Worm (Caenorhabditis elegans) whole organism, young adult: ENCODE data around the gene nos-3.

ENCODE experiments used
- F22D6.2 ChIP-seq: sonication (generic microtip); optimal IDR thresholded peaks from 2 replicates; lab custom pipeline; 2016; ENCODE audit warnings: mild to moderate bottlenecking, missing genetic modification characterization, missing compliant biosample characterization
- F55B11.4 ChIP-seq: sonication (generic microtip); optimal IDR thresholded peaks from 2 replicates; lab custom pipeline; 2016; ENCODE audit warnings: missing compliant biosample characterization, missing genetic modification characterization, borderline replicate concordance; ENCODE audit not compliant: insufficient read depth
- F57A8.1 ChIP-seq: fragments of 200-800 bp; sonication (Bioruptor generic); optimal IDR thresholded peaks from 2 replicates; lab custom pipeline; 2018; ENCODE audit warnings: mild to moderate bottlenecking, missing genetic modification characterization, moderate library complexity, missing compliant biosample characterization
- F57C9.4 ChIP-seq: sonication (generic microtip); optimal IDR thresholded peaks from 2 replicates; lab custom pipeline; 2017; ENCODE audit warnings: mild to moderate bottlenecking, missing genetic modification characterization, missing compliant biosample characterization
- K11D2.4 ChIP-seq: fragments of 200-800 bp; sonication (Bioruptor generic); IDR thresholded peaks from 2 replicates; pipeline ENCODE4 v1.3.6; 2022; ENCODE audit warnings: missing genetic modification reagents, missing genetic modification characterization, missing compliant biosample characterization
- T07F8.4 ChIP-seq: sonication (generic microtip); optimal IDR thresholded peaks from 2 replicates; lab custom pipeline; 2016; ENCODE audit warnings: mild to moderate bottlenecking, missing genetic modification characterization, moderate library complexity, missing compliant biosample characterization
- atf-7 ChIP-seq: sonication (generic microtip); optimal IDR thresholded peaks from 2 replicates; lab custom pipeline; 2017; ENCODE audit warnings: mild to moderate bottlenecking, missing genetic modification characterization, missing compliant biosample characterization
- athp-1 ChIP-seq: sonication (generic microtip); optimal IDR thresholded peaks from 2 replicates; lab custom pipeline; 2017; ENCODE audit warnings: mild to moderate bottlenecking, missing genetic modification characterization, missing compliant biosample characterization
- cebp-1 ChIP-seq, 2 experiments: fragments of 200-800 bp in 1 of 2; sonication (Bioruptor generic) in 1 of 2; sonication (generic microtip) in 1 of 2; IDR thresholded peaks in 1 of 2; optimal IDR thresholded peaks in 1 of 2; 2 replicates each; pipeline versions ENCODE4 v1.3.6 to Lab custom; 2017 to 2022; ENCODE audit warnings: missing compliant biosample characterization in 2 of 2, missing genetic modification characterization in 2 of 2, mild to moderate bottlenecking in 1 of 2, missing genetic modification reagents in 1 of 2, moderate library complexity in 1 of 2
- ceh-58 ChIP-seq: fragments of 200-800 bp; sonication (Bioruptor generic); IDR thresholded peaks from 2 replicates; pipeline ENCODE4 v1.3.6; 2022; ENCODE audit warnings: missing genetic modification characterization, missing compliant biosample characterization
- chd-7 ChIP-seq: sonication (generic microtip); optimal IDR thresholded peaks from 2 replicates; lab custom pipeline; 2016; ENCODE audit warnings: mild to moderate bottlenecking, missing genetic modification characterization, moderate library complexity, missing compliant biosample characterization
- dox-1 ChIP-seq: fragments of 200-800 bp; sonication (Bioruptor generic); IDR thresholded peaks from 2 replicates; pipeline ENCODE4 v1.3.6; 2022; ENCODE audit warnings: missing genetic modification reagents, missing genetic modification characterization, missing compliant biosample characterization
- dpff-1 ChIP-seq: sonication (generic microtip); optimal IDR thresholded peaks from 2 replicates; lab custom pipeline; 2017; ENCODE audit warnings: mild to moderate bottlenecking, missing genetic modification characterization, missing compliant biosample characterization
- egl-18 ChIP-seq: fragments of 200-800 bp; sonication (Bioruptor generic); IDR thresholded peaks from 2 replicates; pipeline ENCODE4 v1.3.6; 2022; ENCODE audit warnings: missing genetic modification reagents, missing genetic modification characterization, missing compliant biosample characterization
- egl-44 ChIP-seq: fragments of 200-800 bp; sonication (Bioruptor generic); IDR thresholded peaks from 2 replicates; pipeline ENCODE4 v1.3.6; 2022; ENCODE audit warnings: missing genetic modification reagents, missing genetic modification characterization, missing compliant biosample characterization
- ets-4 ChIP-seq: fragments of 200-800 bp; sonication (Bioruptor generic); optimal IDR thresholded peaks from 2 replicates; lab custom pipeline; 2018; ENCODE audit warnings: mild to moderate bottlenecking, missing genetic modification characterization, missing compliant biosample characterization
- gei-17 ChIP-seq: fragments of 200-800 bp; sonication (Bioruptor generic); optimal IDR thresholded peaks from 2 replicates; lab custom pipeline; 2018; ENCODE audit warnings: mild to moderate bottlenecking, missing genetic modification characterization, missing compliant biosample characterization
- him-1 ChIP-seq: sonication (generic microtip); optimal IDR thresholded peaks from 2 replicates; lab custom pipeline; 2016; ENCODE audit warnings: missing genotype, missing genetic modification reagents, missing genetic modification characterization, missing compliant biosample characterization
- madf-10 ChIP-seq: sonication (generic microtip); optimal IDR thresholded peaks from 2 replicates; lab custom pipeline; 2016; ENCODE audit warnings: mild to moderate bottlenecking, missing genetic modification characterization, missing compliant biosample characterization
- madf-3 ChIP-seq: fragments of 200-800 bp; sonication (Bioruptor generic); IDR thresholded peaks from 2 replicates; pipeline ENCODE4 v1.3.6; 2022; ENCODE audit warnings: missing genetic modification reagents, missing genetic modification characterization, missing compliant biosample characterization
- madf-6 ChIP-seq: fragments of 200-800 bp; sonication (Bioruptor generic); IDR thresholded peaks from 2 replicates; pipeline ENCODE4 v1.3.6; 2022; ENCODE audit warnings: missing genetic modification reagents, missing genetic modification characterization, missing compliant biosample characterization
- madf-8 ChIP-seq: fragments of 200-800 bp; sonication (Bioruptor generic); conservative IDR thresholded peaks from 2 replicates; pipeline ENCODE4 v1.3.6; 2022; ENCODE audit warnings: missing genetic modification reagents, missing genetic modification characterization, missing compliant biosample characterization
- mcd-1 ChIP-seq: fragments of 200-800 bp; sonication (Bioruptor generic); IDR thresholded peaks from 2 replicates; pipeline ENCODE4 v1.3.6; 2022; ENCODE audit warnings: missing genetic modification reagents, missing genetic modification characterization, missing compliant biosample characterization
- mes-4 ChIP-seq: sonication (generic microtip); optimal IDR thresholded peaks from 2 replicates; lab custom pipeline; 2016; ENCODE audit warnings: missing genotype, missing genetic modification characterization, missing compliant biosample characterization
- mxl-1 ChIP-seq: sonication (generic microtip); optimal IDR thresholded peaks from 2 replicates; lab custom pipeline; 2016; ENCODE audit warnings: missing genetic modification characterization, missing compliant biosample characterization
- nfya-1 ChIP-seq: sonication (generic microtip); optimal IDR thresholded peaks from 2 replicates; lab custom pipeline; 2017; ENCODE audit warnings: antibody characterized with exemption, missing compliant biosample characterization, missing genetic modification characterization, borderline replicate concordance; ENCODE audit not compliant: insufficient read depth
- nfya-2 ChIP-seq: fragments of 200-800 bp; sonication (Bioruptor generic); IDR thresholded peaks from 2 replicates; pipeline ENCODE4 v1.3.6; 2022; ENCODE audit warnings: missing genetic modification reagents, missing genetic modification characterization, missing compliant biosample characterization
- nhr-80 ChIP-seq: sonication (generic microtip); optimal IDR thresholded peaks from 2 replicates; lab custom pipeline; 2016; ENCODE audit warnings: missing genetic modification characterization, missing compliant biosample characterization
- pha-4 ChIP-seq: fragments of 150-350 bp; sonication (generic microtip); optimal IDR thresholded peaks from 2 replicates; lab custom pipeline; 2014; ENCODE audit warnings: missing biosample characterization, missing genetic modification reagents, missing genetic modification characterization
- rec-8 ChIP-seq, 2 experiments: sonication (generic microtip); optimal IDR thresholded peaks; 2 replicates each; lab custom pipeline; 2016; ENCODE audit warnings: mild to moderate bottlenecking in 2 of 2, missing genetic modification characterization in 2 of 2, missing genetic modification reagents in 2 of 2, missing genotype in 2 of 2, missing biosample characterization in 1 of 2, missing compliant biosample characterization in 1 of 2, moderate library complexity in 1 of 2
- repo-1 ChIP-seq: sonication (generic microtip); optimal IDR thresholded peaks from 2 replicates; lab custom pipeline; 2017; ENCODE audit warnings: mild to moderate bottlenecking, missing genetic modification characterization, missing compliant biosample characterization
- rpc-1 ChIP-seq, 2 experiments: fragments of 150-350 bp in 1 of 2; sonication (generic microtip) in 1 of 2; optimal IDR thresholded peaks; 2 replicates each; lab custom pipeline; 2014 to 2018; ENCODE audit warnings: missing biosample characterization in 1 of 2, missing genetic modification characterization in 1 of 2, missing genetic modification reagents in 1 of 2, missing genotype in 1 of 2
- snpc-1.1 ChIP-seq: sonication (generic microtip); optimal IDR thresholded peaks from 2 replicates; lab custom pipeline; 2017; ENCODE audit warnings: missing genetic modification characterization, mild to moderate bottlenecking, missing compliant biosample characterization, antibody characterized with exemption, moderate library complexity, missing genotype, missing genetic modification reagents; ENCODE audit not compliant: insufficient read depth
- zim-3 ChIP-seq: sonication (generic microtip); optimal IDR thresholded peaks from 2 replicates; lab custom pipeline; 2017; ENCODE audit warnings: mild to moderate bottlenecking, missing genetic modification characterization, moderate library complexity, missing compliant biosample characterization
- ztf-22 ChIP-seq: fragments of 200-800 bp; sonication (Bioruptor generic); optimal IDR thresholded peaks from 2 replicates; lab custom pipeline; 2018; ENCODE audit warnings: mild to moderate bottlenecking, missing genetic modification characterization, moderate library complexity, missing compliant biosample characterization
- ztf-28 ChIP-seq: fragments of 200-800 bp; sonication (Bioruptor generic); IDR thresholded peaks from 2 replicates; pipeline ENCODE4 v1.3.6; 2022; ENCODE audit warnings: missing genetic modification reagents, missing genetic modification characterization, missing compliant biosample characterization

The nos-3 gene

DNA sequence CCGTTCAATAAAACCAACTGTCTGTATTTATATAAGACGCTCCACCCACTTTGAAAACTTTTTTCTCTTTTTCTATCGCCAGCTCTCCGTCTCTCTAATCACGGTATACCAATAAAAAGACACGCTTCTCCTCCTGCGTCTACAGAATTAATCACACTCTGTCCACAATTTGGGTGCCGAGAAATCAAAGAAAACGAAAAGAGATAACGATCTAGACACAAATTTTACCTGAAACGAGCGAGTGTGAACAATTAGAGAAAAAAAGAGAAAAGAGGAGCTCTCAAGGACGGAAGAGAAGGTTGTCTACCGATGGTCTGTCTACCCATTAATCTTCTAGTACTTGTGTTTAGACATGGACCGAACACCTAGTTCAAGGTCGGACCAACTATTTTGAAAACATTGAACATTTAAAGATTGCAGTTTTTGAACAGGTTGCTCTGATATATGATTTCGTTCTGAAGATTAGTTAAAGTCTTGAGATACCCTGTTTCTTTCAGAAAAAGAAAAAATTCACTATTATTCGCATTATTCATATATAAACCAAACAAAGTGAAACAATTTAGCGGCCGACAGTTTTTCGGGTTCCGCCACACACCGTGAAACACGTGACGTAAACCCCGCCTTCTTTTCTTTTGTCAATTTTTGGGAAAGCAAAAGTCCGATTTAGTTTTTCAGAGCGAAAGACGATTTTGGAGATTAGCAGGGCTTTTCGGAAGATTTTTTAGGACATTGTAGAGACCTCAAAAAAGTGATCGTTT, 41.5 kb downstream of the nos-3 start, which contains the start of gene cyp-13A2 (continued):
- TF ChIP-seq cebp-1 (GFP tag; IDR thresholded peaks at IDR 0.05; lab: Robert Waterston, UW) (no peak), cebp-1 (tag; optimal IDR thresholded peaks at IDR 0.05; lab: Kevin White, UChicago) (no peak), egl-18 (no peak), mxl-1 (tag; lab: Kevin White, UChicago) (no peak), nhr-80 (tag; lab: Kevin White, UChicago) (peak; percentile 89), madf-3 (GFP tag; lab: Robert Waterston, UW) (no peak), ceh-58 (no peak), pha-4 (tag; lab: Kevin White, UChicago) (peak; percentile 6), nfya-2 (GFP tag; lab: Robert Waterston, UW) (no peak), nfya-1 (tag; lab: Kevin White, UChicago) (no peak), F22D6.2 (tag; lab: Kevin White, UChicago) (no peak)

DNA sequence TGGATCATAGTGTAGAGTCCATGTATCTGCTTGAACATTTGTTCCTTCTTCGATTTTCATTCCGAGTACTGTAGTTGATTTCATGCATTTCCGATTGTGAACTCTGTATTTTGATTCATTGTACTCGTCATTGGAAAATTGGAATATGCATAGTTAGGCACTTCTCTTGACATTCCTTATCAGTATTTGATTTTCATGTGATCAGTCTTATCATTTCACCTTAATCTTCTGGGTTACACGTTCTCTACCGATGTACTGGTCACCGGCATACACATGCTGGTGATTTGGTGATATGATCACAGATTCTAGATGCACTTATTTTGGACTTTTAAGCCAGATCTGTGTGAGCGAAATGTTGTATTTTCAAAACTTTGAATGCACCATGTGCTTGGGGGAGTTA, 45.1 kb downstream of the nos-3 start:
- TF ChIP-seq mcd-1 (GFP tag; lab: Robert Waterston, UW) (no peak), chd-7 (no peak), cebp-1 (GFP tag; IDR thresholded peaks at IDR 0.05; lab: Robert Waterston, UW) (peak; percentile 7; the same call in 1 of the 2 replicates), cebp-1 (tag; optimal IDR thresholded peaks at IDR 0.05; lab: Kevin White, UChicago) (no peak), atf-7 (tag; lab: Kevin White, UChicago) (peak; percentile 66), T07F8.4 (no peak), rec-8 (tag; optimal IDR thresholded peaks at IDR 0.05; lab: Kevin White, UChicago) (no peak), ztf-22 (GFP tag; lab: Kevin White, UChicago) (peak; percentile 38), ets-4 (GFP tag; lab: Kevin White, UChicago) (peak; percentile 53), egl-44 (GFP tag; lab: Robert Waterston, UW) (no peak), nhr-80 (tag; lab: Kevin White, UChicago) (peak; percentile 90)
- TF ChIP-seq, all 124 proteins: peak for 5

- TF ChIP-seq athp-1 (no peak), gei-17 (no peak), dpff-1 (tag; lab: Kevin White, UChicago) (no peak), F55B11.4 (tag; lab: Kevin White, UChicago) (no peak), him-1 (tag; lab: Kevin White, UChicago) (no peak), zim-3 (tag; lab: Kevin White, UChicago) (no peak), repo-1 (tag; lab: Kevin White, UChicago) (no peak), ztf-28 (GFP tag; lab: Robert Waterston, UW) (no peak), dox-1 (GFP tag; lab: Robert Waterston, UW) (no peak), mes-4 (tag; lab: Kevin White, UChicago) (no peak), rpc-1 (optimal IDR thresholded peaks at IDR 0.05; lab: Kevin White, UChicago) (no peak), rpc-1 (tag; optimal IDR thresholded peaks at IDR 0.05; lab: Kevin White, UChicago) (no peak), F57C9.4 (no peak), madf-8 (no peak), F57A8.1 (GFP tag; lab: Kevin White, UChicago) (no peak), K11D2.4 (GFP tag; lab: Robert Waterston, UW) (no peak), madf-10 (tag; lab: Kevin White, UChicago) (no peak), madf-6 (GFP tag; lab: Robert Waterston, UW) (no peak), snpc-1.1 (no peak)
Measured at ce11 chrII:9793197-9793596, 47.1 kb downstream of the nos-3 start, which contains the start of gene cyp-13A3. TSS of gene cyp-13A3 (minus strand) at chrII:9793297.
